Worm (Caenorhabditis elegans) whole organism, dauer: ENCODE measurements around the gene ehbp-1.

Experiments
- unc-62 ChIP-seq: sonication (generic microtip); optimal IDR thresholded peaks from 2 replicates; lab custom pipeline; 2017; ENCODE audit warnings: missing biosample characterization, missing genetic modification reagents, missing genetic modification characterization

ehbp-1 gene

ce11 chrV:9576991-9577390, 26.5 kb downstream of the ehbp-1 start, which contains the start of gene F25B3.2:
TSS of gene F25B3.2 (plus strand) at chrV:9577291.
- no peak for TF ChIP-seq unc-62 (GFP tag; lab: Kevin White, UChicago)

- no peak for TF ChIP-seq unc-62 (GFP tag; lab: Kevin White, UChicago)
These were observed 32.3 kb downstream of the ehbp-1 start, which contains the start of gene rtfo-1 for ce11 chrV:9582594-9583322. TSS of gene rtfo-1 (minus strand) at chrV:9582644.

ce11 chrV:9583323-9583644, 32.8 kb downstream of the ehbp-1 start, which contains the start of gene K09G1.1:
TSS of gene K09G1.1 (plus strand) at chrV:9583545.
- no peak for TF ChIP-seq unc-62 (GFP tag; lab: Kevin White, UChicago)

ce11 chrV:9584263-9584662, 33.8 kb downstream of the ehbp-1 start:
- TF ChIP-seq unc-62 (GFP tag; lab: Kevin White, UChicago), result no peak

ce11 chrV:9587619-9588018, 37.2 kb downstream of the ehbp-1 start:
- TF ChIP-seq unc-62 (GFP tag; lab: Kevin White, UChicago), result no peak

ce11 chrV:9588574-9588973, 38.1 kb downstream of the ehbp-1 start:
- no peak for TF ChIP-seq unc-62 (GFP tag; lab: Kevin White, UChicago)

ce11 chrV:9590317-9590716, 39.9 kb downstream of the ehbp-1 start, which contains the start of gene K09G1.2:
TSS of gene K09G1.2 (plus strand) at chrV:9590617.
- no peak for TF ChIP-seq unc-62 (GFP tag; lab: Kevin White, UChicago)
